Worm (Caenorhabditis elegans) whole organism, young adult: Measurements from ENCODE around the gene ssp-33.
A peak's percentile ranks its signal among the peaks of the same experiment; 100 is the strongest.

Source experiments
- C06A6.2 ChIP-seq: fragments of 200-800 bp; sonication (Bioruptor generic); conservative IDR thresholded peaks from 2 replicates; pipeline ENCODE4 v1.3.6; 2022; ENCODE audit warnings: missing genetic modification characterization, missing compliant biosample characterization
- C17E4.6 ChIP-seq: fragments of 200-800 bp; sonication (Bioruptor generic); IDR thresholded peaks from 2 replicates; pipeline ENCODE4 v1.3.6; 2022; ENCODE audit warnings: missing genetic modification reagents, missing genetic modification characterization, missing compliant biosample characterization
- F33H1.4 ChIP-seq: fragments of 200-800 bp; sonication (Bioruptor generic); IDR thresholded peaks from 2 replicates; pipeline ENCODE4 v1.3.6; 2022; ENCODE audit warnings: missing genetic modification reagents, missing genetic modification characterization, missing compliant biosample characterization
- Y53G8AR.9 ChIP-seq: fragments of 200-800 bp; sonication (Bioruptor generic); conservative IDR thresholded peaks from 2 replicates; pipeline ENCODE4 v1.3.6; 2022; ENCODE audit warnings: missing genetic modification reagents, missing genetic modification characterization, missing compliant biosample characterization
- Y56A3A.18 ChIP-seq: fragments of 200-800 bp; sonication (Bioruptor generic); IDR thresholded peaks from 2 replicates; pipeline ENCODE4 v1.3.6; 2022; ENCODE audit warnings: missing genetic modification reagents, missing genetic modification characterization, missing compliant biosample characterization
- Y67H2A.10 ChIP-seq: fragments of 200-800 bp; sonication (Bioruptor generic); conservative IDR thresholded peaks from 2 replicates; pipeline ENCODE4 v1.3.6; 2022; ENCODE audit warnings: missing genetic modification reagents, missing genetic modification characterization, missing compliant biosample characterization
- Y79H2A.3 ChIP-seq: fragments of 200-800 bp; sonication (Bioruptor generic); conservative IDR thresholded peaks from 2 replicates; pipeline ENCODE4 v1.3.6; 2022; ENCODE audit warnings: missing genetic modification reagents, missing genetic modification characterization, missing compliant biosample characterization
- Y95B8A.8 ChIP-seq: fragments of 200-800 bp; sonication (Bioruptor generic); IDR thresholded peaks from 2 replicates; pipeline ENCODE4 v1.3.6; 2022; ENCODE audit warnings: missing genetic modification reagents, missing genetic modification characterization, missing compliant biosample characterization
- akir-1 ChIP-seq: fragments of 200-800 bp; sonication (Bioruptor generic); optimal IDR thresholded peaks from 2 replicates; lab custom pipeline; 2018; ENCODE audit warnings: mild to moderate bottlenecking, missing genetic modification characterization, moderate library complexity, missing compliant biosample characterization
- atf-7 ChIP-seq: sonication (generic microtip); optimal IDR thresholded peaks from 2 replicates; lab custom pipeline; 2017; ENCODE audit warnings: mild to moderate bottlenecking, missing genetic modification characterization, missing compliant biosample characterization
- athp-1 ChIP-seq: sonication (generic microtip); optimal IDR thresholded peaks from 2 replicates; lab custom pipeline; 2017; ENCODE audit warnings: mild to moderate bottlenecking, missing genetic modification characterization, missing compliant biosample characterization
- ceh-27 ChIP-seq: fragments of 200-800 bp; sonication (Bioruptor generic); optimal IDR thresholded peaks from 2 replicates; lab custom pipeline; 2018; ENCODE audit warnings: mild to moderate bottlenecking, missing genetic modification characterization, moderate library complexity, missing compliant biosample characterization
- ceh-79 ChIP-seq: sonication (generic microtip); optimal IDR thresholded peaks from 2 replicates; lab custom pipeline; 2017; ENCODE audit warnings: mild to moderate bottlenecking, missing genetic modification characterization, missing compliant biosample characterization
- chd-7 ChIP-seq: sonication (generic microtip); optimal IDR thresholded peaks from 2 replicates; lab custom pipeline; 2016; ENCODE audit warnings: mild to moderate bottlenecking, missing genetic modification characterization, moderate library complexity, missing compliant biosample characterization
- dpff-1 ChIP-seq: sonication (generic microtip); optimal IDR thresholded peaks from 2 replicates; lab custom pipeline; 2017; ENCODE audit warnings: mild to moderate bottlenecking, missing genetic modification characterization, missing compliant biosample characterization
- egl-18 ChIP-seq: fragments of 200-800 bp; sonication (Bioruptor generic); IDR thresholded peaks from 2 replicates; pipeline ENCODE4 v1.3.6; 2022; ENCODE audit warnings: missing genetic modification reagents, missing genetic modification characterization, missing compliant biosample characterization
- hmg-20 ChIP-seq: fragments of 200-800 bp; sonication (Bioruptor generic); IDR thresholded peaks from 2 replicates; pipeline ENCODE4 v1.3.6; 2022; ENCODE audit warnings: missing genetic modification reagents, missing genetic modification characterization, missing compliant biosample characterization
- lag-1 ChIP-seq: fragments of 200-800 bp; sonication (Bioruptor generic); IDR thresholded peaks from 2 replicates; pipeline ENCODE4 v1.3.6; 2022; ENCODE audit warnings: missing genetic modification reagents, missing genetic modification characterization, missing compliant biosample characterization
- lin-40 ChIP-seq: sonication (generic microtip); optimal IDR thresholded peaks from 2 replicates; lab custom pipeline; 2016; ENCODE audit warnings: missing genetic modification characterization, mild to moderate bottlenecking, missing compliant biosample characterization, missing genotype, missing genetic modification reagents
- madf-3 ChIP-seq: fragments of 200-800 bp; sonication (Bioruptor generic); IDR thresholded peaks from 2 replicates; pipeline ENCODE4 v1.3.6; 2022; ENCODE audit warnings: missing genetic modification reagents, missing genetic modification characterization, missing compliant biosample characterization
- madf-6 ChIP-seq: fragments of 200-800 bp; sonication (Bioruptor generic); IDR thresholded peaks from 2 replicates; pipeline ENCODE4 v1.3.6; 2022; ENCODE audit warnings: missing genetic modification reagents, missing genetic modification characterization, missing compliant biosample characterization
- madf-8 ChIP-seq: fragments of 200-800 bp; sonication (Bioruptor generic); conservative IDR thresholded peaks from 2 replicates; pipeline ENCODE4 v1.3.6; 2022; ENCODE audit warnings: missing genetic modification reagents, missing genetic modification characterization, missing compliant biosample characterization
- mes-4 ChIP-seq: sonication (generic microtip); optimal IDR thresholded peaks from 2 replicates; lab custom pipeline; 2016; ENCODE audit warnings: missing genotype, missing genetic modification characterization, missing compliant biosample characterization
- nhr-120 ChIP-seq: fragments of 200-800 bp; sonication (Bioruptor generic); IDR thresholded peaks from 2 replicates; pipeline ENCODE4 v1.3.6; 2022; ENCODE audit warnings: missing genetic modification characterization, missing compliant biosample characterization
- nhr-80 ChIP-seq: sonication (generic microtip); optimal IDR thresholded peaks from 2 replicates; lab custom pipeline; 2016; ENCODE audit warnings: missing genetic modification characterization, missing compliant biosample characterization
- pha-4 ChIP-seq: fragments of 150-350 bp; sonication (generic microtip); optimal IDR thresholded peaks from 2 replicates; lab custom pipeline; 2014; ENCODE audit warnings: missing biosample characterization, missing genetic modification reagents, missing genetic modification characterization
- rpc-1 ChIP-seq, 2 experiments: fragments of 150-350 bp in 1 of 2; sonication (generic microtip) in 1 of 2; optimal IDR thresholded peaks; 2 replicates each; lab custom pipeline; 2014 to 2018; ENCODE audit warnings: missing biosample characterization in 1 of 2, missing genetic modification characterization in 1 of 2, missing genetic modification reagents in 1 of 2, missing genotype in 1 of 2
- snpc-4 ChIP-seq, 5 experiments: fragments of 150-350 bp in 1 of 5; sonication (generic microtip) in 4 of 5; optimal IDR thresholded peaks; 2 replicates each; lab custom pipeline; 2014 to 2018; ENCODE audit warnings: missing genetic modification characterization in 5 of 5, missing biosample characterization in 3 of 5, antibody characterized with exemption in 2 of 5, mild to moderate bottlenecking in 2 of 5, missing compliant biosample characterization in 2 of 5, missing genotype in 2 of 5, moderate library complexity in 2 of 5, missing genetic modification reagents in 1 of 5
- somi-1 ChIP-seq: fragments of 200-800 bp; sonication (Bioruptor generic); optimal IDR thresholded peaks from 2 replicates; lab custom pipeline; 2018; ENCODE audit warnings: mild to moderate bottlenecking, missing genetic modification characterization, missing compliant biosample characterization
- unc-62 ChIP-seq: fragments of 150-350 bp; optimal IDR thresholded peaks from 2 replicates; lab custom pipeline; 2014; ENCODE audit warnings: missing biosample characterization, missing genetic modification reagents, missing genetic modification characterization
- zim-3 ChIP-seq: sonication (generic microtip); optimal IDR thresholded peaks from 2 replicates; lab custom pipeline; 2017; ENCODE audit warnings: mild to moderate bottlenecking, missing genetic modification characterization, moderate library complexity, missing compliant biosample characterization
- ztf-18 ChIP-seq: sonication (generic microtip); optimal IDR thresholded peaks from 2 replicates; lab custom pipeline; 2016; ENCODE audit warnings: missing genotype, mild to moderate bottlenecking, missing genetic modification characterization, missing compliant biosample characterization
- ztf-26 ChIP-seq: sonication (generic microtip); optimal IDR thresholded peaks from 2 replicates; lab custom pipeline; 2017; ENCODE audit warnings: missing genetic modification characterization, missing compliant biosample characterization
- ztf-6 ChIP-seq: fragments of 200-800 bp; sonication (Bioruptor generic); IDR thresholded peaks from 2 replicates; pipeline ENCODE4 v1.3.6; 2022; ENCODE audit warnings: missing genetic modification reagents, missing genetic modification characterization, missing compliant biosample characterization

ssp-33 gene

ce11 chrV:14715608-14716007 lies 4.4 kb downstream of the ssp-33 start, which contains the start of gene R08A2.2:
TSS of gene R08A2.2 (minus strand) at chrV:14715708.
- TF ChIP-seq rpc-1 (optimal IDR thresholded peaks at IDR 0.05; lab: Kevin White, UChicago) (no peak), rpc-1 (tag; optimal IDR thresholded peaks at IDR 0.05; lab: Kevin White, UChicago) (no peak), pha-4 (tag; lab: Kevin White, UChicago) (no peak), madf-6 (GFP tag; lab: Robert Waterston, UW) (no peak), zim-3 (tag; lab: Kevin White, UChicago) (no peak), ceh-79 (no peak), madf-3 (GFP tag; lab: Robert Waterston, UW) (no peak), akir-1 (GFP tag; lab: Kevin White, UChicago) (no peak), C17E4.6 (GFP tag; lab: Robert Waterston, UW) (no peak), ztf-18 (tag; lab: Kevin White, UChicago) (no peak), madf-8 (no peak), chd-7 (tag; lab: Kevin White, UChicago) (no peak), ztf-26 (no peak), egl-18 (GFP tag; lab: Robert Waterston, UW) (no peak), lin-40 (tag; lab: Kevin White, UChicago) (no peak), ztf-6 (GFP tag; lab: Robert Waterston, UW) (no peak), hmg-20 (GFP tag; lab: Robert Waterston, UW) (no peak), Y79H2A.3 (no peak), F33H1.4 (no peak), nhr-120 (GFP tag; lab: Robert Waterston, UW) (no peak)

- TF ChIP-seq nhr-80 (peak; percentile 63), dpff-1 (tag; lab: Kevin White, UChicago) (no peak)
- TF ChIP-seq, all 124 proteins: peak for 1
These were observed 4.9 kb downstream of the ssp-33 start, which contains the start of gene fbxa-147 for ce11 chrV:14716114-14716513. TSS of gene fbxa-147 (plus strand) at chrV:14716499.

ce11 chrV:14719491-14719890 lies 8.3 kb downstream of the ssp-33 start, which contains the start of gene R08A2.1:
TSS of gene R08A2.1 (minus strand) at chrV:14719591.
- TF ChIP-seq mes-4 (tag; lab: Kevin White, UChicago) (no peak), Y67H2A.10 (GFP tag; lab: Robert Waterston, UW) (no peak), snpc-4 (GFP tag; optimal IDR thresholded peaks at IDR 0.05; lab: Kevin White, UChicago) (no peak), snpc-4 (tag; optimal IDR thresholded peaks at IDR 0.05; lab: Kevin White, UChicago) (no peak), Y53G8AR.9 (no peak), lag-1 (no peak), athp-1 (tag; lab: Kevin White, UChicago) (no peak), C06A6.2 (no peak), chd-7 (tag; lab: Kevin White, UChicago) (no peak)

ce11 chrV:14723020-14723419 lies 11.8 kb downstream of the ssp-33 start, which contains the start of gene R08A2.7:
TSS of gene R08A2.7 (plus strand) at chrV:14723320.
- TF ChIP-seq atf-7 (tag; lab: Kevin White, UChicago): no peak
- TF ChIP-seq somi-1 (GFP tag; lab: Kevin White, UChicago): no peak
- TF ChIP-seq unc-62 (GFP tag; lab: Kevin White, UChicago): no peak
- TF ChIP-seq Y95B8A.8 (GFP tag; lab: Robert Waterston, UW): no peak
- no peak for TF ChIP-seq Y56A3A.18
- no peak for TF ChIP-seq ceh-27 (GFP tag; lab: Kevin White, UChicago)
